Worm (Caenorhabditis elegans): ENCODE data around the gene eif-1.

The eif-1 gene

ce11 chrII:4955353-4955752, 38.0 kb downstream of the eif-1 start, which contains the start of gene pbs-3:
pbs-3 (minus strand) TSS chrII:4955427.
- no peak for TF ChIP-seq unc-98 (GFP tag; IDR thresholded peaks at IDR 0.05)
- TF ChIP-seq pqm-1 (tag; optimal IDR thresholded peaks at IDR 0.05), result no peak
- TF ChIP-seq snpc-4 (tag; optimal IDR thresholded peaks at IDR 0.05), result no peak
- no peak for TF ChIP-seq ceh-90 (tag; optimal IDR thresholded peaks at IDR 0.05)
- no peak for TF ChIP-seq hlh-17 (GFP tag; optimal IDR thresholded peaks at IDR 0.05; ENCODE audit: borderline replicate concordance)
- TF ChIP-seq nhr-84 (tag; optimal IDR thresholded peaks at IDR 0.05), result no peak
- TF ChIP-seq lir-3 (tag; optimal IDR thresholded peaks at IDR 0.05; ENCODE audit: poor library complexity), result peak; percentile 55
- peak; percentile 53 for TF ChIP-seq lin-14 (GFP tag; optimal IDR thresholded peaks at IDR 0.05)
- TF ChIP-seq nhr-90 (tag; optimal IDR thresholded peaks at IDR 0.05; ENCODE audit: poor library complexity), result peak; percentile 49
- TF ChIP-seq unc-62 (GFP tag; optimal IDR thresholded peaks at IDR 0.05), result no peak
- no peak for TF ChIP-seq mef-2 (tag; optimal IDR thresholded peaks at IDR 0.05)
- TF ChIP-seq ama-1 (optimal IDR thresholded peaks at IDR 0.05), result peak; percentile 32
- no peak for TF ChIP-seq unc-86 (tag; optimal IDR thresholded peaks at IDR 0.05)
- TF ChIP-seq elt-3 (tag; optimal IDR thresholded peaks at IDR 0.05), result peak in 2 of 6 experiments; percentile 42 to 71
- no peak for TF ChIP-seq lin-39 (tag; optimal IDR thresholded peaks at IDR 0.05)
- peak; percentile 46 for TF ChIP-seq elt-2 (tag; optimal IDR thresholded peaks at IDR 0.05)
- TF ChIP-seq sox-4 (tag; optimal IDR thresholded peaks at IDR 0.05), result no peak
- peak; percentile 97 for TF ChIP-seq skn-1 (tag; optimal IDR thresholded peaks at IDR 0.05)
- TF ChIP-seq xbp-1 (tag; optimal IDR thresholded peaks at IDR 0.05), result peak; percentile 41
- peak; percentile 23 for TF ChIP-seq aly-2 (tag; optimal IDR thresholded peaks at IDR 0.05)
- peak; percentile 52 to 85 for TF ChIP-seq lsy-2 (tag; optimal IDR thresholded peaks at IDR 0.05)
- peak; percentile 53 for TF ChIP-seq nhr-47 (tag; optimal IDR thresholded peaks at IDR 0.05)
- no peak for TF ChIP-seq C04F5.9 (tag; optimal IDR thresholded peaks at IDR 0.05)
- TF ChIP-seq isw-1 (GFP tag; IDR thresholded peaks at IDR 0.05), result peak; percentile 17
- TF ChIP-seq nhr-19 (GFP tag; conservative IDR thresholded peaks at IDR 0.05), result 0 out of 2 replicates have a peak, but pooled peaks have one; percentile 5
- peak; percentile 65 for TF ChIP-seq fkh-8 (tag; optimal IDR thresholded peaks at IDR 0.05)
- TF ChIP-seq hpl-2 (GFP tag; optimal IDR thresholded peaks at IDR 0.05), result peak; percentile 19
- peak; percentile 49 for TF ChIP-seq nhr-20 (tag; optimal IDR thresholded peaks at IDR 0.05)
- peak; percentile 61 for TF ChIP-seq vab-15 (tag; optimal IDR thresholded peaks at IDR 0.05)
- peak; percentile 49 for TF ChIP-seq nhr-77 (tag; optimal IDR thresholded peaks at IDR 0.05)
- TF ChIP-seq sptf-1 (tag; optimal IDR thresholded peaks at IDR 0.05), result no peak
- peak; percentile 85 for TF ChIP-seq rnt-1 (tag; optimal IDR thresholded peaks at IDR 0.05)
- no peak for TF ChIP-seq nhr-76 (tag; optimal IDR thresholded peaks at IDR 0.05)
- TF ChIP-seq C16A3.4 (tag; optimal IDR thresholded peaks at IDR 0.05), result peak; percentile 86
- TF ChIP-seq nhr-28 (tag; optimal IDR thresholded peaks at IDR 0.05), result no peak
- peak; percentile 39 for TF ChIP-seq tbx-2 (tag; optimal IDR thresholded peaks at IDR 0.05)
- peak; percentile 67 for TF ChIP-seq snu-23 (GFP tag; optimal IDR thresholded peaks at IDR 0.05)
- TF ChIP-seq unc-130 (tag; optimal IDR thresholded peaks at IDR 0.05), result peak; percentile 65
- peak; percentile 48 for TF ChIP-seq lin-15B (tag; optimal IDR thresholded peaks at IDR 0.05)
- TF ChIP-seq mep-1 (tag; optimal IDR thresholded peaks at IDR 0.05), result no peak
- TF ChIP-seq F16B12.6 (tag; optimal IDR thresholded peaks at IDR 0.05), result peak; percentile 56
- TF ChIP-seq alr-1 (tag; optimal IDR thresholded peaks at IDR 0.05; ENCODE audit: borderline replicate concordance), result no peak
- TF ChIP-seq fos-1 (tag; optimal IDR thresholded peaks at IDR 0.05), result no peak
- TF ChIP-seq blmp-1 (tag; optimal IDR thresholded peaks at IDR 0.05), result peak; percentile 67
- TF ChIP-seq egl-27 (tag; optimal IDR thresholded peaks at IDR 0.05), result no peak
- no peak for TF ChIP-seq egl-13 (tag; optimal IDR thresholded peaks at IDR 0.05)
- peak; percentile 59 to 86 for TF ChIP-seq lin-35 (GFP tag; optimal IDR thresholded peaks at IDR 0.05)
- TF ChIP-seq ceh-82 (tag; optimal IDR thresholded peaks at IDR 0.05), result peak; percentile 44 to 79 (median 72)
- TF ChIP-seq dsc-1 (tag; optimal IDR thresholded peaks at IDR 0.05), result peak; percentile 8
- peak in 1 of 2 experiments; percentile 57 for TF ChIP-seq ztf-11 (tag; optimal IDR thresholded peaks at IDR 0.05)
- no peak for TF ChIP-seq nhr-12 (tag; optimal IDR thresholded peaks at IDR 0.05)
- TF ChIP-seq irx-1 (tag; optimal IDR thresholded peaks at IDR 0.05), result no peak
- no peak for TF ChIP-seq ets-5 (GFP tag; IDR thresholded peaks at IDR 0.05)
- TF ChIP-seq nhr-237 (tag; optimal IDR thresholded peaks at IDR 0.05), result peak; percentile 0
